Fruit fly (Drosophila melanogaster) whole organism, embryonic: Measurements from ENCODE around the gene CG11089.

Experiments
- ATbp ChIP-seq: fragments of 200-800 bp; sonication (Bioruptor generic); optimal IDR thresholded peaks from 2 replicates; lab custom pipeline; 2017; ENCODE audit warnings: missing biosample characterization, mild to moderate bottlenecking, missing genetic modification characterization, missing genetic modification reagents
- CG10431 ChIP-seq: fragments of 200-800 bp; sonication (Bioruptor generic); optimal IDR thresholded peaks from 3 replicates; lab custom pipeline; 2018; ENCODE audit warnings: missing biosample characterization, mild to moderate bottlenecking, missing genetic modification characterization
- CG11696 ChIP-seq: fragments of 200-800 bp; sonication (Bioruptor generic); IDR thresholded peaks from 2 replicates; pipeline ENCODE4 v1.3.6; 2022; ENCODE audit warnings: missing biosample characterization, missing genetic modification characterization
- CG12391 ChIP-seq: fragments of 200-800 bp; sonication (Bioruptor generic); optimal IDR thresholded peaks from 3 replicates; lab custom pipeline; 2018; ENCODE audit warnings: missing biosample characterization, mild to moderate bottlenecking, missing genetic modification characterization, moderate library complexity
- CG13287 ChIP-seq: fragments of 200-800 bp; sonication (Bioruptor generic); IDR thresholded peaks from 2 replicates; pipeline ENCODE4 v1.3.6; 2022; ENCODE audit warnings: missing biosample characterization, missing genetic modification characterization; ENCODE audit not compliant: partially characterized antibody
- CG13424 ChIP-seq: fragments of 200-800 bp; sonication (Bioruptor generic); optimal IDR thresholded peaks from 2 replicates; lab custom pipeline; 2019; ENCODE audit warnings: missing biosample characterization, mild to moderate bottlenecking, missing genetic modification characterization, moderate library complexity
- CG13775 ChIP-seq: fragments of 200-800 bp; sonication (Bioruptor generic); optimal IDR thresholded peaks from 3 replicates; lab custom pipeline; 2017; ENCODE audit warnings: missing biosample characterization, mild to moderate bottlenecking, missing genetic modification characterization
- CG14050 ChIP-seq: fragments of 200-800 bp; sonication (Bioruptor generic); IDR thresholded peaks from 3 replicates; pipeline ENCODE4 v1.3.6; 2022; ENCODE audit warnings: missing biosample characterization, missing genetic modification characterization
- CG14441 ChIP-seq: fragments of 200-800 bp; sonication (Bioruptor generic); IDR thresholded peaks from 2 replicates; pipeline ENCODE4 v1.3.6; 2022; ENCODE audit warnings: missing biosample characterization, missing genetic modification characterization
- CG15479 ChIP-seq: fragments of 200-800 bp; sonication (Bioruptor generic); optimal IDR thresholded peaks from 3 replicates; lab custom pipeline; 2019; ENCODE audit warnings: missing biosample characterization, mild to moderate bottlenecking, missing genetic modification characterization, moderate library complexity
- CG17186 ChIP-seq: fragments of 200-800 bp; sonication (Bioruptor generic); optimal IDR thresholded peaks from 3 replicates; lab custom pipeline; 2017; ENCODE audit warnings: missing biosample characterization, missing genetic modification reagents, missing genetic modification characterization
- CG17385 ChIP-seq: fragments of 200-800 bp; sonication (Bioruptor generic); optimal IDR thresholded peaks from 3 replicates; lab custom pipeline; 2018; ENCODE audit warnings: missing biosample characterization, mild to moderate bottlenecking, missing genetic modification characterization
- CG18599 ChIP-seq: fragments of 200-800 bp; sonication (Bioruptor generic); optimal IDR thresholded peaks from 3 replicates; lab custom pipeline; 2017; ENCODE audit warnings: missing biosample characterization, missing genetic modification characterization, mild to moderate bottlenecking, moderate library complexity, missing genetic modification reagents
- CG2120 ChIP-seq: fragments of 200-800 bp; sonication (Bioruptor generic); optimal IDR thresholded peaks from 3 replicates; lab custom pipeline; 2016; ENCODE audit warnings: missing biosample characterization, missing genetic modification characterization
- CG2199 ChIP-seq: fragments of 200-800 bp; sonication (Bioruptor generic); IDR thresholded peaks from 3 replicates; pipeline ENCODE4 v1.3.6; 2022; ENCODE audit warnings: missing biosample characterization, missing genetic modification characterization
- CG32532 ChIP-seq: fragments of 200-800 bp; sonication (Bioruptor generic); IDR thresholded peaks from 2 replicates; pipeline ENCODE4 v1.3.6; 2022; ENCODE audit warnings: missing biosample characterization, missing genetic modification characterization
- CG3847 ChIP-seq: fragments of 200-800 bp; sonication (Bioruptor generic); IDR thresholded peaks from 2 replicates; pipeline ENCODE4 v1.3.6; 2022; ENCODE audit warnings: missing biosample characterization, missing genetic modification characterization
- CG6689 ChIP-seq: fragments of 200-800 bp; sonication (Bioruptor generic); IDR thresholded peaks from 2 replicates; pipeline ENCODE4 v1.3.6; 2022; ENCODE audit warnings: missing biosample characterization, missing genetic modification characterization
- CG7556 ChIP-seq: fragments of 200-800 bp; sonication (Bioruptor generic); optimal IDR thresholded peaks from 2 replicates; lab custom pipeline; 2017; ENCODE audit warnings: missing biosample characterization, mild to moderate bottlenecking, missing genetic modification characterization
- CG8924 ChIP-seq: fragments of 200-800 bp; optimal IDR thresholded peaks from 3 replicates; lab custom pipeline; 2019; ENCODE audit warnings: missing biosample characterization, mild to moderate bottlenecking, missing genetic modification characterization, moderate library complexity
- D19A ChIP-seq: fragments of 200-800 bp; optimal IDR thresholded peaks from 3 replicates; lab custom pipeline; 2019; ENCODE audit warnings: missing biosample characterization, mild to moderate bottlenecking, missing genetic modification characterization, moderate library complexity
- Dbx ChIP-seq: fragments of 200-800 bp; sonication (Bioruptor generic); IDR thresholded peaks from 3 replicates; pipeline ENCODE4 v1.3.6; 2022; ENCODE audit warnings: missing biosample characterization, missing genetic modification characterization
- Dfd ChIP-seq, 2 experiments: fragments of >200 bp; optimal IDR thresholded peaks; 2 replicates each; lab custom pipeline; 2017; ENCODE audit warnings: missing biosample characterization in 2 of 2, missing genetic modification characterization in 2 of 2
- H15 ChIP-seq: fragments of 200-800 bp; sonication (Bioruptor generic); IDR thresholded peaks from 3 replicates; pipeline ENCODE4 v1.3.6; 2022; ENCODE audit warnings: missing biosample characterization, missing genetic modification characterization
- Hmr ChIP-seq: fragments of 200-800 bp; sonication (Bioruptor generic); optimal IDR thresholded peaks from 3 replicates; lab custom pipeline; 2017; ENCODE audit warnings: mild to moderate bottlenecking, missing biosample characterization, missing genetic modification reagents, missing genetic modification characterization
- Hr78 ChIP-seq, 2 experiments: fragments of 200-800 bp in 1 of 2; fragments of >200 bp in 1 of 2; sonication (Bioruptor generic) in 1 of 2; optimal IDR thresholded peaks; 2 replicates each; lab custom pipeline; 2017 to 2019; ENCODE audit warnings: missing biosample characterization in 2 of 2, missing genetic modification characterization in 2 of 2, mild to moderate bottlenecking in 1 of 2, moderate library complexity in 1 of 2
- Kr ChIP-seq: fragments of 200-800 bp; sonication (Bioruptor generic); optimal IDR thresholded peaks from 2 replicates; lab custom pipeline; 2017; ENCODE audit warnings: missing biosample characterization, mild to moderate bottlenecking, missing genetic modification characterization
- MBD-R2 ChIP-seq: fragments of 200-800 bp; sonication (Bioruptor generic); IDR thresholded peaks from 2 replicates; pipeline ENCODE4 v1.3.6; 2022; ENCODE audit warnings: missing biosample characterization, missing genetic modification characterization
- Med ChIP-seq: fragments of 200-800 bp; sonication (Bioruptor generic); peaks from one replicate; lab custom pipeline; 2016; ENCODE audit warnings: missing biosample characterization, missing genetic modification characterization, mild to moderate bottlenecking, inconsistent platforms, moderate library complexity
- Opbp ChIP-seq: fragments of 200-800 bp; sonication (Bioruptor generic); IDR thresholded peaks from 3 replicates; pipeline ENCODE4 v1.3.6; 2022; ENCODE audit warnings: missing biosample characterization, missing genetic modification characterization; ENCODE audit not compliant: partially characterized antibody
- Xbp1 ChIP-seq: fragments of 200-800 bp; sonication (Bioruptor generic); optimal IDR thresholded peaks from 3 replicates; lab custom pipeline; 2016; ENCODE audit warnings: missing biosample characterization, mild to moderate bottlenecking, missing genetic modification characterization
- ab ChIP-seq: fragments of 200-800 bp; sonication (Bioruptor generic); optimal IDR thresholded peaks from 2 replicates; lab custom pipeline; 2016; ENCODE audit warnings: missing biosample characterization, missing genetic modification characterization
- crol ChIP-seq: fragments of 200-800 bp; sonication (Bioruptor generic); IDR thresholded peaks from 2 replicates; pipeline ENCODE4 v1.3.6; 2022; ENCODE audit warnings: missing biosample characterization, missing genetic modification characterization
- dmrt11E ChIP-seq: fragments of 200-800 bp; sonication (Bioruptor generic); optimal IDR thresholded peaks from 3 replicates; lab custom pipeline; 2018; ENCODE audit warnings: missing biosample characterization, mild to moderate bottlenecking, missing genetic modification characterization, moderate library complexity
- dpn ChIP-seq, 2 experiments: fragments of 200-800 bp; sonication (Bioruptor generic); optimal IDR thresholded peaks; 3 replicates each; lab custom pipeline; 2016; ENCODE audit warnings: missing biosample characterization in 2 of 2, missing genetic modification characterization in 2 of 2
- ewg ChIP-seq: fragments of 200-800 bp; sonication (Bioruptor generic); optimal IDR thresholded peaks from 3 replicates; lab custom pipeline; 2017; ENCODE audit warnings: mild to moderate bottlenecking, missing biosample characterization, missing genetic modification reagents, missing genetic modification characterization
- her ChIP-seq: fragments of 200-800 bp; sonication (Bioruptor generic); optimal IDR thresholded peaks from 2 replicates; lab custom pipeline; 2016; ENCODE audit warnings: missing biosample characterization, missing genetic modification characterization
- lola ChIP-seq, 3 experiments: fragments of >200 bp in 2 of 3; fragments of 200-800 bp in 1 of 3; sonication (Bioruptor generic) in 1 of 3; optimal IDR thresholded peaks; 2 replicates each; lab custom pipeline; 2017 to 2019; ENCODE audit warnings: missing biosample characterization in 3 of 3, missing genetic modification characterization in 3 of 3, mild to moderate bottlenecking in 1 of 3, moderate library complexity in 1 of 3
- nerfin-1 ChIP-seq: fragments of 200-800 bp; sonication (Bioruptor generic); optimal IDR thresholded peaks from 3 replicates; lab custom pipeline; 2019; ENCODE audit warnings: missing biosample characterization, mild to moderate bottlenecking, missing genetic modification characterization, moderate library complexity
- nmo ChIP-seq: fragments of 200-800 bp; sonication (Bioruptor generic); optimal IDR thresholded peaks from 2 replicates; lab custom pipeline; 2018; ENCODE audit warnings: missing biosample characterization, mild to moderate bottlenecking, missing genetic modification characterization, moderate library complexity
- pros ChIP-seq: fragments of 200-800 bp; sonication (Bioruptor generic); optimal IDR thresholded peaks from 3 replicates; lab custom pipeline; 2019; ENCODE audit warnings: missing biosample characterization, mild to moderate bottlenecking, missing genetic modification characterization, moderate library complexity
- sima ChIP-seq: fragments of 200-800 bp; sonication (Bioruptor generic); optimal IDR thresholded peaks from 2 replicates; lab custom pipeline; 2016; ENCODE audit warnings: missing biosample characterization, missing genetic modification characterization
- slbo ChIP-seq: fragments of 200-800 bp; sonication (Bioruptor generic); IDR thresholded peaks from 2 replicates; pipeline ENCODE4 v1.3.6; 2022; ENCODE audit warnings: missing biosample characterization, missing genetic modification characterization
- sob ChIP-seq: fragments of 200-800 bp; sonication (Bioruptor generic); IDR thresholded peaks from 2 replicates; pipeline ENCODE4 v1.3.6; 2022; ENCODE audit warnings: missing biosample characterization, missing genetic modification characterization
- tll ChIP-seq, 2 experiments: fragments of 200-800 bp in 1 of 2; fragments of >200 bp in 1 of 2; sonication (Bioruptor generic) in 1 of 2; optimal IDR thresholded peaks; 2 replicates each; lab custom pipeline; 2017 to 2019; ENCODE audit warnings: missing biosample characterization in 2 of 2, missing genetic modification characterization in 2 of 2, mild to moderate bottlenecking in 1 of 2, moderate library complexity in 1 of 2
- zen ChIP-seq: fragments of 200-800 bp; sonication (Bioruptor generic); optimal IDR thresholded peaks from 3 replicates; lab custom pipeline; 2018; ENCODE audit warnings: missing biosample characterization, mild to moderate bottlenecking, missing genetic modification characterization, moderate library complexity

Gene CG11089

dm6 chr3R:24864719-24865400, 12.0 kb upstream of the CG11089 start, which contains the start of the genes Srg1 and Elal (continued):
- no peak for TF ChIP-seq Hr78 (GFP tag; optimal IDR thresholded peaks at IDR 0.05; lab: Kevin White, UChicago)
- TF ChIP-seq ATbp = no peak
- peak; percentile 7 for TF ChIP-seq dmrt11E (tag; lab: Kevin White, UChicago)
- TF ChIP-seq CG12391 (tag; lab: Kevin White, UChicago) = peak; percentile 44
- TF ChIP-seq Dbx (GFP tag; lab: Robert Waterston, UW) = 0 out of 3 replicates have a peak, but pooled peaks have one; percentile 19
- TF ChIP-seq Med (GFP tag; lab: Kevin White, UChicago) = peak; percentile 63
- TF ChIP-seq sima (GFP tag; lab: Kevin White, UChicago) = no peak
- TF ChIP-seq slbo = peak; percentile 68; the same call in 1 of the 2 replicates
- no peak; the same call in 1 of the 2 replicates for TF ChIP-seq MBD-R2 (GFP tag; lab: Robert Waterston, UW)
- TF ChIP-seq CG32532 (GFP tag; lab: Robert Waterston, UW) = peak; percentile 53; the same call in 1 of the 2 replicates
- no peak for TF ChIP-seq Dfd (GFP tag; optimal IDR thresholded peaks at IDR 0.05; lab: Kevin White, UChicago)
- TF ChIP-seq CG2120 (GFP tag; lab: Kevin White, UChicago) = peak; percentile 25
- TF ChIP-seq CG13424 = peak; percentile 10
- no peak for TF ChIP-seq CG13287 (GFP tag; lab: Robert Waterston, UW)
- peak; percentile 0 for TF ChIP-seq CG17385
- peak; percentile 35 for TF ChIP-seq CG8924
- TF ChIP-seq dpn (GFP tag; optimal IDR thresholded peaks at IDR 0.05; lab: Kevin White, UChicago) = peak in 1 of 2 experiments; percentile 13
- peak; percentile 56; the same call in 1 of the 2 replicates for TF ChIP-seq sob (GFP tag; lab: Robert Waterston, UW)
- peak; percentile 7 for TF ChIP-seq CG13775 (GFP tag; lab: Kevin White, UChicago)
- 0 out of 2 replicates have a peak, but pooled peaks have one; percentile 5 for TF ChIP-seq CG14441 (GFP tag; lab: Robert Waterston, UW)
- peak; percentile 14 for TF ChIP-seq Hmr
- peak; percentile 6 for TF ChIP-seq Xbp1

- peak; percentile 38 for TF ChIP-seq ewg (GFP tag; lab: Kevin White, UChicago)
- TF ChIP-seq H15 (GFP tag; lab: Robert Waterston, UW) = 0 out of 3 replicates have a peak, but pooled peaks have one; percentile 11
- TF ChIP-seq D19A (tag; lab: Kevin White, UChicago) = no peak
- peak; percentile 92 for TF ChIP-seq CG15479 (GFP tag; lab: Kevin White, UChicago)
- peak; percentile 20 for TF ChIP-seq zen (tag; lab: Kevin White, UChicago)
- no peak for TF ChIP-seq CG17186 (GFP tag; lab: Kevin White, UChicago)
- peak in 1 of 2 experiments; percentile 60 for TF ChIP-seq tll (GFP tag; optimal IDR thresholded peaks at IDR 0.05; lab: Kevin White, UChicago)
- TF ChIP-seq pros (GFP tag; lab: Kevin White, UChicago) = peak; percentile 65
Measured at dm6 chr3R:24866976-24867375, 9.9 kb upstream of the CG11089 start.

- TF ChIP-seq CG18599 = no peak
- no peak for TF ChIP-seq ab
- no peak for TF ChIP-seq CG14050 (GFP tag; lab: Robert Waterston, UW)
- no peak for TF ChIP-seq CG7556 (GFP tag; lab: Kevin White, UChicago)
- peak; percentile 100 for TF ChIP-seq CG10431 (GFP tag; lab: Kevin White, UChicago)
- TF ChIP-seq Kr (GFP tag; lab: Kevin White, UChicago) = no peak
- TF ChIP-seq her = no peak
- peak; percentile 66 for TF ChIP-seq nerfin-1 (tag; lab: Kevin White, UChicago)
- TF ChIP-seq pros (GFP tag; lab: Kevin White, UChicago) = peak; percentile 83
- no peak for TF ChIP-seq CG2199 (GFP tag; lab: Robert Waterston, UW)
- TF ChIP-seq lola (GFP tag; optimal IDR thresholded peaks at IDR 0.05; lab: Kevin White, UChicago) = no peak
- no peak for TF ChIP-seq CG6689
- peak; percentile 28 for TF ChIP-seq Med (GFP tag; lab: Kevin White, UChicago)
- TF ChIP-seq CG11696 (GFP tag; lab: Robert Waterston, UW) = no peak
- no peak for TF ChIP-seq nmo (GFP tag; lab: Kevin White, UChicago)
- no peak for TF ChIP-seq CG3847 (GFP tag; lab: Robert Waterston, UW)
- TF ChIP-seq crol (GFP tag; lab: Robert Waterston, UW) = peak; percentile 65; the same call in 1 of the 2 replicates
- 0 out of 3 replicates have a peak, but pooled peaks have one; percentile 25 for TF ChIP-seq Opbp (GFP tag; lab: Robert Waterston, UW)
Measured at dm6 chr3R:24867956-24868355, 8.9 kb upstream of the CG11089 start.
